Fruit fly (Drosophila melanogaster) whole organism, embryonic: ENCODE measurements around the gene Gr98d.

Source experiments
- C15 ChIP-seq: fragments of 200-800 bp; sonication (Bioruptor generic); IDR thresholded peaks from 3 replicates; pipeline ENCODE4 v1.3.6; 2022; ENCODE audit warnings: missing biosample characterization, missing genetic modification characterization
- CG10267 ChIP-seq: fragments of 200-800 bp; sonication (Bioruptor generic); optimal IDR thresholded peaks from 2 replicates; lab custom pipeline; 2018; ENCODE audit warnings: missing biosample characterization, mild to moderate bottlenecking, missing genetic modification characterization, moderate library complexity
- CG12104 ChIP-seq: fragments of 200-800 bp; sonication (Bioruptor generic); optimal IDR thresholded peaks from 3 replicates; lab custom pipeline; 2016; ENCODE audit warnings: missing biosample characterization, missing genetic modification characterization
- CG12391 ChIP-seq: fragments of 200-800 bp; sonication (Bioruptor generic); optimal IDR thresholded peaks from 3 replicates; lab custom pipeline; 2018; ENCODE audit warnings: missing biosample characterization, mild to moderate bottlenecking, missing genetic modification characterization, moderate library complexity
- CG12744 ChIP-seq: fragments of 200-800 bp; sonication (Bioruptor generic); optimal IDR thresholded peaks from 2 replicates; lab custom pipeline; 2016; ENCODE audit warnings: missing biosample characterization, missing genetic modification characterization
- CG14667 ChIP-seq: fragments of 200-800 bp; sonication (Bioruptor generic); IDR thresholded peaks from 2 replicates; pipeline ENCODE4 v1.3.6; 2022; ENCODE audit warnings: missing biosample characterization, missing genetic modification characterization
- CG17912 ChIP-seq: fragments of 200-800 bp; sonication (Bioruptor generic); optimal IDR thresholded peaks from 2 replicates; lab custom pipeline; 2018; ENCODE audit warnings: missing biosample characterization, mild to moderate bottlenecking, missing genetic modification characterization
- CG18619 ChIP-seq: fragments of 200-800 bp; sonication (Bioruptor generic); optimal IDR thresholded peaks from 3 replicates; lab custom pipeline; 2017; ENCODE audit warnings: missing biosample characterization, mild to moderate bottlenecking, missing genetic modification characterization
- CG2129 ChIP-seq: fragments of 200-800 bp; sonication (Bioruptor generic); IDR thresholded peaks from 2 replicates; pipeline ENCODE4 v1.3.6; 2022; ENCODE audit warnings: missing biosample characterization, missing genetic modification characterization; ENCODE audit not compliant: partially characterized antibody
- CG31224 ChIP-seq: fragments of 200-800 bp; sonication (Bioruptor generic); IDR thresholded peaks from 2 replicates; pipeline ENCODE4 v1.3.6; 2022; ENCODE audit warnings: missing biosample characterization, missing genetic modification characterization
- CG3281 ChIP-seq: fragments of 200-800 bp; sonication (Bioruptor generic); optimal IDR thresholded peaks from 3 replicates; lab custom pipeline; 2017; ENCODE audit warnings: missing biosample characterization, mild to moderate bottlenecking, missing genetic modification characterization
- CG3407 ChIP-seq: fragments of 200-800 bp; sonication (Bioruptor generic); optimal IDR thresholded peaks from 2 replicates; lab custom pipeline; 2018; ENCODE audit warnings: missing biosample characterization, mild to moderate bottlenecking, missing genetic modification characterization
- CG3726 ChIP-seq: fragments of 200-800 bp; sonication (Bioruptor generic); IDR thresholded peaks from 3 replicates; pipeline ENCODE4, ENCODE4 v1.3.6; 2022; ENCODE audit warnings: missing biosample characterization, missing genetic modification characterization
- CG4424 ChIP-seq: fragments of 200-800 bp; sonication (Bioruptor generic); optimal IDR thresholded peaks from 3 replicates; lab custom pipeline; 2016; ENCODE audit warnings: missing biosample characterization, missing genetic modification characterization
- CG4617 ChIP-seq: fragments of 200-800 bp; sonication (Bioruptor generic); optimal IDR thresholded peaks from 3 replicates; lab custom pipeline; 2016; ENCODE audit warnings: missing biosample characterization, missing genetic modification characterization, borderline replicate concordance
- CG7271 ChIP-seq: fragments of 200-800 bp; sonication (Bioruptor generic); optimal IDR thresholded peaks from 2 replicates; lab custom pipeline; 2018; ENCODE audit warnings: missing biosample characterization, mild to moderate bottlenecking, missing genetic modification characterization, moderate library complexity
- CG7786 ChIP-seq: fragments of 200-800 bp; sonication (Bioruptor generic); optimal IDR thresholded peaks from 2 replicates; lab custom pipeline; 2016; ENCODE audit warnings: missing biosample characterization, missing genetic modification characterization
- CG7839 ChIP-seq: fragments of 200-800 bp; sonication (Bioruptor generic); optimal IDR thresholded peaks from 3 replicates; lab custom pipeline; 2018; ENCODE audit warnings: missing biosample characterization, mild to moderate bottlenecking, missing genetic modification characterization, moderate library complexity
- CG8924 ChIP-seq: fragments of 200-800 bp; optimal IDR thresholded peaks from 3 replicates; lab custom pipeline; 2019; ENCODE audit warnings: missing biosample characterization, mild to moderate bottlenecking, missing genetic modification characterization, moderate library complexity
- CrebB ChIP-seq: fragments of 200-800 bp; sonication (Bioruptor generic); optimal IDR thresholded peaks from 3 replicates; lab custom pipeline; 2018; ENCODE audit warnings: missing biosample characterization, mild to moderate bottlenecking, missing genetic modification characterization
- Dbx ChIP-seq: fragments of 200-800 bp; sonication (Bioruptor generic); IDR thresholded peaks from 3 replicates; pipeline ENCODE4 v1.3.6; 2022; ENCODE audit warnings: missing biosample characterization, missing genetic modification characterization
- Dek ChIP-seq: fragments of 200-800 bp; sonication (Bioruptor generic); optimal IDR thresholded peaks from 3 replicates; lab custom pipeline; 2019; ENCODE audit warnings: missing biosample characterization, mild to moderate bottlenecking, missing genetic modification characterization, moderate library complexity
- Dip2 ChIP-seq: fragments of 200-800 bp; sonication (Bioruptor generic); IDR thresholded peaks from 2 replicates; pipeline ENCODE4 v1.3.6; 2022; ENCODE audit warnings: missing biosample characterization, missing genetic modification characterization
- Dll ChIP-seq: fragments of 200-800 bp; sonication (Bioruptor generic); IDR thresholded peaks from 4 replicates; pipeline ENCODE4 v1.3.6; 2022; ENCODE audit warnings: missing biosample characterization, missing genetic modification characterization; ENCODE audit not compliant: partially characterized antibody
- Doc2 ChIP-seq: fragments of 200-800 bp; sonication (Bioruptor generic); IDR thresholded peaks from 2 replicates; pipeline ENCODE4 v1.3.6; 2022; ENCODE audit warnings: missing biosample characterization, missing genetic modification characterization
- Elba2 ChIP-seq: fragments of 200-800 bp; sonication (Bioruptor generic); optimal IDR thresholded peaks from 3 replicates; lab custom pipeline; 2016; ENCODE audit warnings: missing biosample characterization, missing genetic modification characterization
- Hmx ChIP-seq: fragments of 200-800 bp; sonication (Bioruptor generic); optimal IDR thresholded peaks from 2 replicates; lab custom pipeline; 2016; ENCODE audit warnings: missing biosample characterization, missing genetic modification characterization
- Hr39 ChIP-seq: fragments of >200 bp; optimal IDR thresholded peaks from 2 replicates; lab custom pipeline; 2017
- Lim3 ChIP-seq: fragments of 200-800 bp; sonication (Bioruptor generic); IDR thresholded peaks from 2 replicates; pipeline ENCODE4 v1.3.6; 2022; ENCODE audit warnings: missing biosample characterization, missing genetic modification characterization
- MESR4 ChIP-seq: fragments of 200-800 bp; sonication (Bioruptor generic); optimal IDR thresholded peaks from 2 replicates; lab custom pipeline; 2018; ENCODE audit warnings: missing biosample characterization, mild to moderate bottlenecking, missing genetic modification characterization, moderate library complexity
- Nf-YA ChIP-seq: fragments of 200-800 bp; sonication (Bioruptor generic); IDR thresholded peaks from 2 replicates; pipeline ENCODE4 v1.3.6; 2022; ENCODE audit warnings: missing biosample characterization, missing genetic modification characterization
- PHDP ChIP-seq: fragments of 200-800 bp; sonication (Bioruptor generic); optimal IDR thresholded peaks from 3 replicates; lab custom pipeline; 2018; ENCODE audit warnings: missing biosample characterization, mild to moderate bottlenecking, missing genetic modification characterization, moderate library complexity
- Trl ChIP-seq, 3 experiments: fragments of >200 bp in 2 of 3; fragments of 200-800 bp in 1 of 3; sonication (Bioruptor generic) in 1 of 3; optimal IDR thresholded peaks; 2 replicates in 1 of 3; 3 replicates in 2 of 3; lab custom pipeline; 2016 to 2017; ENCODE audit warnings: missing biosample characterization in 1 of 3, missing genetic modification characterization in 1 of 3
- bigmax ChIP-seq: fragments of 200-800 bp; sonication (Bioruptor generic); optimal IDR thresholded peaks from 2 replicates; lab custom pipeline; 2018; ENCODE audit warnings: missing biosample characterization, mild to moderate bottlenecking, missing genetic modification characterization
- bowl ChIP-seq: fragments of 200-800 bp; sonication (Bioruptor generic); IDR thresholded peaks from 2 replicates; pipeline ENCODE4 v1.3.6; 2022; ENCODE audit warnings: missing biosample characterization, missing genetic modification characterization
- cg ChIP-seq: fragments of 200-800 bp; sonication (Bioruptor generic); optimal IDR thresholded peaks from 3 replicates; lab custom pipeline; 2019; ENCODE audit warnings: missing biosample characterization, mild to moderate bottlenecking, missing genetic modification characterization, moderate library complexity
- exex ChIP-seq: fragments of 200-800 bp; sonication (Bioruptor generic); optimal IDR thresholded peaks from 4 replicates; lab custom pipeline; 2018; ENCODE audit warnings: missing biosample characterization, mild to moderate bottlenecking, missing genetic modification characterization, moderate library complexity
- gce ChIP-seq: fragments of 200-800 bp; sonication (Bioruptor generic); IDR thresholded peaks from 3 replicates; pipeline ENCODE4 v1.3.6; 2022; ENCODE audit warnings: missing biosample characterization, missing genetic modification characterization
- grau ChIP-seq: fragments of 200-800 bp; optimal IDR thresholded peaks from 3 replicates; lab custom pipeline; 2019; ENCODE audit warnings: missing biosample characterization, mild to moderate bottlenecking, missing genetic modification characterization, moderate library complexity
- knrl ChIP-seq: fragments of 200-800 bp; sonication (Bioruptor generic); IDR thresholded peaks from 3 replicates; pipeline ENCODE4 v1.3.6; 2022; ENCODE audit warnings: missing biosample characterization, missing genetic modification characterization; ENCODE audit not compliant: partially characterized antibody
- lab ChIP-seq: fragments of 200-800 bp; sonication (Bioruptor generic); optimal IDR thresholded peaks from 3 replicates; lab custom pipeline; 2017; ENCODE audit warnings: missing biosample characterization, missing genetic modification characterization, mild to moderate bottlenecking, moderate library complexity, missing genetic modification reagents
- nerfin-1 ChIP-seq: fragments of 200-800 bp; sonication (Bioruptor generic); optimal IDR thresholded peaks from 3 replicates; lab custom pipeline; 2019; ENCODE audit warnings: missing biosample characterization, mild to moderate bottlenecking, missing genetic modification characterization, moderate library complexity
- oc ChIP-seq: fragments of 200-800 bp; sonication (Bioruptor generic); optimal IDR thresholded peaks from 2 replicates; lab custom pipeline; 2018; ENCODE audit warnings: missing biosample characterization, mild to moderate bottlenecking, missing genetic modification characterization, moderate library complexity
- pum ChIP-seq: fragments of 200-800 bp; sonication (Bioruptor generic); optimal IDR thresholded peaks from 2 replicates; lab custom pipeline; 2016; ENCODE audit warnings: missing biosample characterization, missing genetic modification characterization
- sens ChIP-seq: fragments of 200-800 bp; sonication (Bioruptor generic); peaks from one replicate; lab custom pipeline; 2016; ENCODE audit warnings: missing biosample characterization, missing genetic modification characterization
- slp2 ChIP-seq: fragments of 200-800 bp; sonication (Bioruptor generic); optimal IDR thresholded peaks from 2 replicates; lab custom pipeline; 2016; ENCODE audit warnings: missing biosample characterization, missing genetic modification characterization
- tna ChIP-seq: fragments of 200-800 bp; sonication (Bioruptor generic); IDR thresholded peaks from 2 replicates; pipeline ENCODE4 v1.3.6; 2022; ENCODE audit warnings: missing biosample characterization, missing genetic modification characterization; ENCODE audit not compliant: partially characterized antibody
- ttk ChIP-seq: fragments of 200-800 bp; sonication (Bioruptor generic); IDR thresholded peaks from 2 replicates; pipeline ENCODE4 v2.1.2; 2022; ENCODE audit warnings: missing biosample characterization, missing genetic modification characterization
- tup ChIP-seq: fragments of 200-800 bp; sonication (Bioruptor generic); optimal IDR thresholded peaks from 2 replicates; lab custom pipeline; 2016; ENCODE audit warnings: missing biosample characterization, mild to moderate bottlenecking, missing genetic modification characterization, moderate library complexity
- twi ChIP-seq: fragments of 200-800 bp; optimal IDR thresholded peaks from 2 replicates; lab custom pipeline; 2019; ENCODE audit warnings: missing biosample characterization, mild to moderate bottlenecking, missing genetic modification characterization, moderate library complexity
- vfl ChIP-seq: fragments of 200-800 bp; sonication (Bioruptor generic); optimal IDR thresholded peaks from 2 replicates; lab custom pipeline; 2016; ENCODE audit warnings: missing biosample characterization, missing genetic modification characterization

Gene Gr98d

DNA sequence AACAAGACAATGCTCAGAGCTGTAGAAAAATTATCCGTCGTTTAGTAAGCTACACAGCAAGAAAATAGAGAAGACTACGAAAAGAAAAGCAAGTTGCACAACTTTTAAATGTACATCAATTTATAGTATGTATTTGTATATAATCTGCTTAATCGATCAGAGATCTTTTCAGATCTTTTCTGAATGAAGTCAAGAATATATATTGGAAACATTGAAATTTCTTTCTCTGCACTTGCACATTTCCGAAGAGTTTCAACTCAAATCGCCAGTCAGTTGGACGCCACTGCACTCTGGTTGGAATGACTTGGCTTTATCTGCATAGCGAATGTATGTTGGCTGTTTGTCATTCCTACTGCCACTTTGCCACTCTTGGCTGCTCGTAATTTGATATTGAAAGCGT, 8.1 kb downstream of the Gr98d start (continued):
- TF ChIP-seq Hmx, result no peak
- TF ChIP-seq CG12391, result peak; percentile 64
- TF ChIP-seq CG3726 (GFP tag; lab: Robert Waterston, UW), result 0 out of 3 replicates have a peak, but pooled peaks have one; percentile 30
- TF ChIP-seq knrl (GFP tag; lab: Robert Waterston, UW), result no peak
- TF ChIP-seq gce (GFP tag; lab: Robert Waterston, UW), result 0 out of 3 replicates have a peak, but pooled peaks have one; percentile 48
- TF ChIP-seq Dek (tag; lab: Kevin White, UChicago), result no peak
- TF ChIP-seq sens (GFP tag; lab: Kevin White, UChicago), result peak; percentile 91
- no peak for TF ChIP-seq Elba2 (GFP tag; lab: Kevin White, UChicago)
- no peak for TF ChIP-seq CrebB
- no peak for TF ChIP-seq tna (GFP tag; lab: Robert Waterston, UW)
- no peak for TF ChIP-seq bigmax (GFP tag; lab: Kevin White, UChicago)
- no peak for TF ChIP-seq PHDP (tag; lab: Kevin White, UChicago)
- TF ChIP-seq cg (GFP tag; lab: Kevin White, UChicago), result no peak
- peak; percentile 25 for TF ChIP-seq pum (GFP tag; lab: Kevin White, UChicago)
- TF ChIP-seq CG18619 (GFP tag; lab: Kevin White, UChicago), result no peak
- no peak for TF ChIP-seq CG14667 (GFP tag; lab: Robert Waterston, UW)
- no peak; the same call in 1 of the 2 replicates for TF ChIP-seq CG31224 (GFP tag; lab: Robert Waterston, UW)
- TF ChIP-seq lab (GFP tag; lab: Kevin White, UChicago), result no peak
- no peak for TF ChIP-seq CG12104 (GFP tag; lab: Kevin White, UChicago)
- no peak for TF ChIP-seq Dbx (GFP tag; lab: Robert Waterston, UW)
- TF ChIP-seq Dll (GFP tag; lab: Robert Waterston, UW), result no peak
- no peak for TF ChIP-seq bowl
- TF ChIP-seq exex (tag; lab: Kevin White, UChicago), result no peak
- peak; percentile 45 for TF ChIP-seq CG10267
- no peak for TF ChIP-seq vfl (GFP tag; lab: Kevin White, UChicago)
- no peak for TF ChIP-seq slp2
- TF ChIP-seq CG7839 (tag; lab: Kevin White, UChicago), result peak; percentile 57
- no peak for TF ChIP-seq Hr39
- TF ChIP-seq MESR4, result no peak
- TF ChIP-seq CG7786 (GFP tag; lab: Kevin White, UChicago), result no peak
- no peak for TF ChIP-seq CG2129 (GFP tag; lab: Robert Waterston, UW)
- no peak for TF ChIP-seq C15
- TF ChIP-seq CG7271, result no peak
- TF ChIP-seq Doc2 (GFP tag; lab: Robert Waterston, UW), result no peak
- peak; percentile 53 for TF ChIP-seq CG8924 (tag; lab: Kevin White, UChicago)
- TF ChIP-seq CG4424, result peak; percentile 60
- no peak for TF ChIP-seq oc (tag; lab: Kevin White, UChicago)
- 0 out of 2 replicates have a peak, but pooled peaks have one; percentile 38 for TF ChIP-seq Nf-YA (GFP tag; lab: Robert Waterston, UW)
- no peak for TF ChIP-seq Lim3 (GFP tag; lab: Robert Waterston, UW)
- TF ChIP-seq CG12744 (GFP tag; lab: Kevin White, UChicago), result no peak
- TF ChIP-seq Trl (optimal IDR thresholded peaks at IDR 0.05; lab: Kevin White, UChicago), result no peak
- TF ChIP-seq Trl (GFP tag; optimal IDR thresholded peaks at IDR 0.05; lab: Kevin White, UChicago), result no peak
- peak; percentile 50 for TF ChIP-seq grau
- TF ChIP-seq CG3281 (GFP tag; lab: Kevin White, UChicago), result no peak
- peak; percentile 74 for TF ChIP-seq ttk
- TF ChIP-seq tup (GFP tag; lab: Kevin White, UChicago), result no peak
- TF ChIP-seq CG4617 (GFP tag; lab: Kevin White, UChicago), result no peak
- TF ChIP-seq Dip2, result no peak
- no peak for TF ChIP-seq twi (tag; lab: Kevin White, UChicago)
- TF ChIP-seq CG3407 (GFP tag; lab: Kevin White, UChicago), result peak; percentile 23
- no peak for TF ChIP-seq CG17912
- no peak for TF ChIP-seq nerfin-1 (tag; lab: Kevin White, UChicago)
